Worm (Caenorhabditis elegans) whole organism, L4 larva: Measurements from ENCODE around the gene bath-3.

Experiments used
- Y105C5A.15 ChIP-seq: fragments of 200-800 bp; sonication (Bioruptor generic); IDR thresholded peaks from 2 replicates; pipeline ENCODE4 v1.3.6; 2022; ENCODE audit warnings: missing genetic modification characterization, missing compliant biosample characterization
- aly-2 ChIP-seq: sonication (generic microtip); optimal IDR thresholded peaks from 2 replicates; lab custom pipeline; 2018; ENCODE audit warnings: missing biosample characterization, missing genetic modification characterization
- ceh-20 ChIP-seq: fragments of 200-800 bp; sonication (Bioruptor generic); IDR thresholded peaks from 2 replicates; pipeline ENCODE4 v1.3.6; 2022; ENCODE audit warnings: missing genetic modification reagents, missing genetic modification characterization, missing compliant biosample characterization
- daf-12 ChIP-seq: fragments of 150-350 bp; optimal IDR thresholded peaks from 2 replicates; lab custom pipeline; 2014; ENCODE audit warnings: missing biosample characterization, missing genetic modification reagents, missing genetic modification characterization
- egl-27 ChIP-seq: sonication (generic microtip); optimal IDR thresholded peaks from 3 replicates; lab custom pipeline; 2017; ENCODE audit warnings: missing biosample characterization, missing genetic modification reagents, missing genetic modification characterization
- mdl-1 ChIP-seq, 2 experiments: fragments of 150-350 bp in 1 of 2; sonication (generic microtip) in 1 of 2; optimal IDR thresholded peaks; 2 replicates each; lab custom pipeline; 2014 to 2017; ENCODE audit warnings: missing biosample characterization in 2 of 2, missing genetic modification characterization in 2 of 2

ce11 chrII:2045505-2045904, 15.2 kb upstream of the bath-3 start, which contains the start of gene bath-24:
- TF ChIP-seq mdl-1 (tag; optimal IDR thresholded peaks at IDR 0.05; lab: Kevin White, UChicago), result no peak
- no peak for TF ChIP-seq Y105C5A.15
- TF ChIP-seq ceh-20 (GFP tag; lab: Robert Waterston, UW), result no peak
- no peak for TF ChIP-seq egl-27
- TF ChIP-seq daf-12 (tag; lab: Kevin White, UChicago), result no peak
- TF ChIP-seq aly-2 (tag; lab: Kevin White, UChicago), result no peak
